Fruit fly (Drosophila melanogaster) whole organism, embryonic: Measurements from ENCODE around the gene Gr63a.
A peak's percentile ranks its signal among the peaks of the same experiment; 100 is the strongest.

Source experiments
- C15 ChIP-seq: fragments of 200-800 bp; sonication (Bioruptor generic); IDR thresholded peaks from 3 replicates; pipeline ENCODE4 v1.3.6; 2022; ENCODE audit warnings: missing biosample characterization, missing genetic modification characterization
- CG11085 ChIP-seq: fragments of 200-800 bp; sonication (Bioruptor generic); IDR thresholded peaks from 2 replicates; pipeline ENCODE4 v1.3.6; 2022; ENCODE audit warnings: missing biosample characterization, missing genetic modification characterization
- CG12299 ChIP-seq: fragments of 200-800 bp; sonication (Bioruptor generic); optimal IDR thresholded peaks from 2 replicates; lab custom pipeline; 2018; ENCODE audit warnings: missing biosample characterization, mild to moderate bottlenecking, missing genetic modification characterization
- CG12769 ChIP-seq: fragments of 200-800 bp; sonication (Bioruptor generic); optimal IDR thresholded peaks from 2 replicates; lab custom pipeline; 2019; ENCODE audit warnings: missing biosample characterization, mild to moderate bottlenecking, missing genetic modification characterization, moderate library complexity
- CG15011 ChIP-seq: fragments of 200-800 bp; sonication (Bioruptor generic); optimal IDR thresholded peaks from 3 replicates; lab custom pipeline; 2018; ENCODE audit warnings: missing biosample characterization, mild to moderate bottlenecking, missing genetic modification characterization
- CG15601 ChIP-seq: fragments of 200-800 bp; sonication (Bioruptor generic); optimal IDR thresholded peaks from 3 replicates; lab custom pipeline; 2019; ENCODE audit warnings: missing biosample characterization, mild to moderate bottlenecking, missing genetic modification characterization, moderate library complexity
- CG18011 ChIP-seq: fragments of 200-800 bp; sonication (Bioruptor generic); optimal IDR thresholded peaks from 2 replicates; lab custom pipeline; 2017; ENCODE audit warnings: missing biosample characterization, missing genetic modification characterization, mild to moderate bottlenecking, moderate library complexity, missing genotype
- CG18619 ChIP-seq: fragments of 200-800 bp; sonication (Bioruptor generic); optimal IDR thresholded peaks from 3 replicates; lab custom pipeline; 2017; ENCODE audit warnings: missing biosample characterization, mild to moderate bottlenecking, missing genetic modification characterization
- CG2199 ChIP-seq: fragments of 200-800 bp; sonication (Bioruptor generic); IDR thresholded peaks from 3 replicates; pipeline ENCODE4 v1.3.6; 2022; ENCODE audit warnings: missing biosample characterization, missing genetic modification characterization
- CG2889 ChIP-seq: fragments of 200-800 bp; sonication (Bioruptor generic); IDR thresholded peaks from 3 replicates; pipeline ENCODE4 v1.3.6; 2022; ENCODE audit warnings: missing biosample characterization, missing genetic modification characterization
- CG30431 ChIP-seq: fragments of 200-800 bp; sonication (Bioruptor generic); optimal IDR thresholded peaks from 2 replicates; lab custom pipeline; 2017; ENCODE audit warnings: missing biosample characterization, missing genetic modification characterization
- CG4404 ChIP-seq: fragments of 200-800 bp; sonication (Bioruptor generic); IDR thresholded peaks from 2 replicates; pipeline ENCODE4 v1.3.6; 2022; ENCODE audit warnings: missing biosample characterization, missing genetic modification characterization
- CG5180 ChIP-seq: fragments of 200-800 bp; sonication (Bioruptor generic); optimal IDR thresholded peaks from 3 replicates; lab custom pipeline; 2017; ENCODE audit warnings: missing biosample characterization, missing genetic modification characterization, mild to moderate bottlenecking, moderate library complexity, missing genetic modification reagents
- CG5245 ChIP-seq: fragments of 200-800 bp; sonication (Bioruptor generic); optimal IDR thresholded peaks from 3 replicates; lab custom pipeline; 2016; ENCODE audit warnings: missing biosample characterization, missing genetic modification characterization
- CG8290 ChIP-seq, 3 experiments: fragments of 200-800 bp; sonication (Bioruptor generic); optimal IDR thresholded peaks; 2 replicates each; lab custom pipeline; 2016 to 2019; ENCODE audit warnings: missing biosample characterization in 3 of 3, missing genetic modification characterization in 3 of 3, mild to moderate bottlenecking in 2 of 3, moderate library complexity in 1 of 3
- CG9437 ChIP-seq: fragments of 200-800 bp; sonication (Bioruptor generic); optimal IDR thresholded peaks from 2 replicates; lab custom pipeline; 2018; ENCODE audit warnings: missing biosample characterization, mild to moderate bottlenecking, missing genetic modification characterization
- ERR ChIP-seq: fragments of 200-800 bp; sonication (Bioruptor generic); optimal IDR thresholded peaks from 2 replicates; lab custom pipeline; 2016; ENCODE audit warnings: missing biosample characterization, missing genetic modification characterization
- Elba2 ChIP-seq: fragments of 200-800 bp; sonication (Bioruptor generic); optimal IDR thresholded peaks from 3 replicates; lab custom pipeline; 2016; ENCODE audit warnings: missing biosample characterization, missing genetic modification characterization
- Hr78 ChIP-seq, 2 experiments: fragments of 200-800 bp in 1 of 2; fragments of >200 bp in 1 of 2; sonication (Bioruptor generic) in 1 of 2; optimal IDR thresholded peaks; 2 replicates each; lab custom pipeline; 2017 to 2019; ENCODE audit warnings: missing biosample characterization in 2 of 2, missing genetic modification characterization in 2 of 2, mild to moderate bottlenecking in 1 of 2, moderate library complexity in 1 of 2
- NfI ChIP-seq: fragments of 200-800 bp; sonication (Bioruptor generic); optimal IDR thresholded peaks from 3 replicates; lab custom pipeline; 2018; ENCODE audit warnings: missing biosample characterization, mild to moderate bottlenecking, missing genetic modification characterization, moderate library complexity
- Sin3A ChIP-seq: fragments of >200 bp; optimal IDR thresholded peaks from 2 replicates; lab custom pipeline; 2018
- Six4 ChIP-seq: fragments of 200-800 bp; sonication (Bioruptor generic); optimal IDR thresholded peaks from 2 replicates; lab custom pipeline; 2016; ENCODE audit warnings: missing biosample characterization, missing genetic modification characterization
- Sox102F ChIP-seq: fragments of 200-800 bp; sonication (Bioruptor generic); optimal IDR thresholded peaks from 2 replicates; lab custom pipeline; 2018; ENCODE audit warnings: missing biosample characterization, mild to moderate bottlenecking, missing genetic modification characterization, moderate library complexity
- Sry-δ ChIP-seq: fragments of 200-800 bp; sonication (Bioruptor generic); optimal IDR thresholded peaks from 2 replicates; lab custom pipeline; 2016; ENCODE audit warnings: missing biosample characterization, missing genetic modification characterization
- Stat92E ChIP-seq, 3 experiments: fragments of >200 bp in 2 of 3; fragments of 200-800 bp in 1 of 3; sonication (Bioruptor generic) in 1 of 3; optimal IDR thresholded peaks; 2 replicates each; lab custom pipeline; 2017 to 2019; ENCODE audit warnings: missing biosample characterization in 3 of 3, missing genetic modification characterization in 3 of 3, mild to moderate bottlenecking in 1 of 3, moderate library complexity in 1 of 3
- ab ChIP-seq: fragments of 200-800 bp; sonication (Bioruptor generic); optimal IDR thresholded peaks from 2 replicates; lab custom pipeline; 2016; ENCODE audit warnings: missing biosample characterization, missing genetic modification characterization
- bcd ChIP-seq: fragments of 200-800 bp; sonication (Bioruptor generic); optimal IDR thresholded peaks from 2 replicates; lab custom pipeline; 2017; ENCODE audit warnings: missing biosample characterization, mild to moderate bottlenecking, missing genetic modification characterization
- corto ChIP-seq: fragments of 200-800 bp; sonication (Bioruptor generic); optimal IDR thresholded peaks from 2 replicates; lab custom pipeline; 2016; ENCODE audit warnings: missing biosample characterization, mild to moderate bottlenecking, missing genetic modification characterization, moderate library complexity
- crp ChIP-seq, 2 experiments: fragments of 200-800 bp; sonication (Bioruptor generic); optimal IDR thresholded peaks; 2 replicates in 1 of 2; 3 replicates in 1 of 2; lab custom pipeline; 2017; ENCODE audit warnings: missing biosample characterization in 2 of 2, missing genetic modification characterization in 2 of 2, mild to moderate bottlenecking in 1 of 2, moderate library complexity in 1 of 2
- dati ChIP-seq: fragments of 200-800 bp; sonication (Bioruptor generic); IDR thresholded peaks from 2 replicates; pipeline ENCODE4 v1.3.6; 2022; ENCODE audit warnings: missing biosample characterization, missing genetic modification characterization
- dimm ChIP-seq: fragments of 200-800 bp; sonication (Bioruptor generic); IDR thresholded peaks from 2 replicates; pipeline ENCODE4 v1.3.6; 2022; ENCODE audit warnings: missing biosample characterization, missing genetic modification characterization
- dpn ChIP-seq, 2 experiments: fragments of 200-800 bp; sonication (Bioruptor generic); optimal IDR thresholded peaks; 3 replicates each; lab custom pipeline; 2016; ENCODE audit warnings: missing biosample characterization in 2 of 2, missing genetic modification characterization in 2 of 2
- eve ChIP-seq, 2 experiments: fragments of >200 bp; optimal IDR thresholded peaks; 2 replicates each; lab custom pipeline; 2017; ENCODE audit warnings: missing biosample characterization in 2 of 2, missing genetic modification characterization in 2 of 2
- gro ChIP-seq: fragments of 200-800 bp; sonication (Bioruptor generic); optimal IDR thresholded peaks from 2 replicates; lab custom pipeline; 2016; ENCODE audit warnings: missing biosample characterization, missing genetic modification characterization
- gsb-n ChIP-seq: fragments of 200-800 bp; sonication (Bioruptor generic); optimal IDR thresholded peaks from 3 replicates; lab custom pipeline; 2018; ENCODE audit warnings: missing biosample characterization, mild to moderate bottlenecking, missing genetic modification characterization
- hth ChIP-seq: fragments of >200 bp; optimal IDR thresholded peaks from 2 replicates; lab custom pipeline; 2017; ENCODE audit warnings: inconsistent platforms
- insv ChIP-seq, 2 experiments: fragments of 200-800 bp; sonication (Bioruptor generic); optimal IDR thresholded peaks; 3 replicates each; lab custom pipeline; 2016 to 2018; ENCODE audit warnings: missing biosample characterization in 2 of 2, missing genetic modification characterization in 2 of 2
- inv ChIP-seq: fragments of 200-800 bp; sonication (Bioruptor generic); IDR thresholded peaks from 2 replicates; pipeline ENCODE4 v1.3.6; 2022; ENCODE audit warnings: missing biosample characterization, missing genetic modification characterization; ENCODE audit not compliant: partially characterized antibody
- jigr1 ChIP-seq: fragments of 200-800 bp; sonication (Bioruptor generic); IDR thresholded peaks from 3 replicates; pipeline ENCODE4 v1.3.6; 2022; ENCODE audit warnings: missing biosample characterization, missing genetic modification characterization
- mirr ChIP-seq: fragments of 200-800 bp; sonication (Bioruptor generic); optimal IDR thresholded peaks from 3 replicates; lab custom pipeline; 2018; ENCODE audit warnings: missing biosample characterization, mild to moderate bottlenecking, missing genetic modification characterization
- nerfin-2 ChIP-seq: fragments of 200-800 bp; sonication (Bioruptor generic); IDR thresholded peaks from 2 replicates; pipeline ENCODE4 v1.3.6; 2022; ENCODE audit warnings: missing biosample characterization, missing genetic modification characterization; ENCODE audit not compliant: partially characterized antibody
- onecut ChIP-seq: fragments of 200-800 bp; sonication (Bioruptor generic); IDR thresholded peaks from 2 replicates; pipeline ENCODE4 v1.3.6; 2022; ENCODE audit warnings: missing biosample characterization, missing genetic modification characterization
- psq ChIP-seq: fragments of 200-800 bp; sonication (Bioruptor generic); optimal IDR thresholded peaks from 2 replicates; lab custom pipeline; 2017; ENCODE audit warnings: missing biosample characterization, missing genetic modification characterization
- repo ChIP-seq: fragments of 200-800 bp; sonication (Bioruptor generic); optimal IDR thresholded peaks from 2 replicates; lab custom pipeline; 2016; ENCODE audit warnings: missing biosample characterization, missing genetic modification characterization
- sens ChIP-seq: fragments of 200-800 bp; sonication (Bioruptor generic); peaks from one replicate; lab custom pipeline; 2016; ENCODE audit warnings: missing biosample characterization, missing genetic modification characterization
- shn ChIP-seq: fragments of 200-800 bp; sonication (Bioruptor generic); optimal IDR thresholded peaks from 3 replicates; lab custom pipeline; 2016; ENCODE audit warnings: missing biosample characterization, missing genetic modification characterization
- sisA ChIP-seq: fragments of 200-800 bp; sonication (Bioruptor generic); IDR thresholded peaks from 2 replicates; pipeline ENCODE4 v1.3.6; 2022; ENCODE audit warnings: missing biosample characterization, missing genetic modification characterization
- slou ChIP-seq: fragments of 200-800 bp; sonication (Bioruptor generic); optimal IDR thresholded peaks from 3 replicates; lab custom pipeline; 2016; ENCODE audit warnings: missing biosample characterization, missing genetic modification characterization
- sqz ChIP-seq: fragments of 200-800 bp; sonication (Bioruptor generic); optimal IDR thresholded peaks from 3 replicates; lab custom pipeline; 2018; ENCODE audit warnings: missing biosample characterization, mild to moderate bottlenecking, missing genetic modification characterization
- wek ChIP-seq: fragments of 200-800 bp; sonication (Bioruptor generic); optimal IDR thresholded peaks from 3 replicates; lab custom pipeline; 2018; ENCODE audit warnings: missing biosample characterization, mild to moderate bottlenecking, missing genetic modification characterization, moderate library complexity

The Gr63a gene

DNA sequence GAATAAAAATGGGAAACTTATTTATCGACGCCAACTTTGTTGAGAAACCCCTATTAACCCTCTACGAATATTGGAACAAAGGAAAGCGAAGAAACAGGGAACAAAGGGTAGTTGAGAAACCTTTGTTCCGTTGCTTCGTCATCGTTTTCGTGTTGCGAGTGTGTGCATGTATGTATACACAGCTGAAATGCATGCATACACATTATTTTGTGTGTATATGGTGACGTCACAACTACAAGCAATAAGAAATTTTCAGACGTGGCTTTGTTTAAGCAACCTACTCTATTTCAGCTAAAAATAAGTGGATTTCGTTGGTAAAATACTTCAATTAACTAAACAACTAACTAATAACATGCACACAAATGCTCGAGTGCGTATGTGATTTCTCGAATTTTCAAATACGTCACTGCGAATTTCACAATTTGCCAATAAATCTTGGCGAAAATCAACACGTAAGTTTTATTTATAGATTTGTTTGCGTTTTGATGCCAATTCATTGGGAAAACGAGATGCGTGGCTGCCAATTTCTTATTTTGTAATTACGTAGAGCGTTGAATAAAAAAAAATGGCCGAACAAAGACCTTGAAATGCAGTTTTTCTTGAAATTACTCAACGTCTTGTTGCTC is 5.6 kb upstream of the Gr63a start (continued):
- TF ChIP-seq CG8290 (GFP tag; optimal IDR thresholded peaks at IDR 0.05; lab: Kevin White, UChicago) (no peak), CG8290 (tag; optimal IDR thresholded peaks at IDR 0.05; lab: Kevin White, UChicago) (peak in 1 of 2 experiments; percentile 4), CG12299 (tag; lab: Kevin White, UChicago) (no peak), psq (peak; percentile 76), eve (GFP tag; optimal IDR thresholded peaks at IDR 0.05; lab: Kevin White, UChicago) (peak in 1 of 2 experiments; percentile 76), CG2199 (GFP tag; lab: Robert Waterston, UW) (no peak), bcd (GFP tag; lab: Kevin White, UChicago) (no peak), mirr (GFP tag; lab: Kevin White, UChicago) (peak; percentile 39), CG11085 (GFP tag; lab: Robert Waterston, UW) (no peak), inv (GFP tag; lab: Robert Waterston, UW) (no peak), Stat92E (GFP tag; optimal IDR thresholded peaks at IDR 0.05; lab: Kevin White, UChicago) (no peak), jigr1 (no peak), sens (GFP tag; lab: Kevin White, UChicago) (peak; percentile 62), gsb-n (tag; lab: Kevin White, UChicago) (no peak), gro (no peak), CG5180 (GFP tag; lab: Kevin White, UChicago) (no peak), CG5245 (no peak), Elba2 (peak; percentile 46), dati (GFP tag; lab: Robert Waterston, UW) (no peak), hth (lab: Kevin White, UChicago) (no peak), CG9437 (no peak), CG12769 (tag; lab: Kevin White, UChicago) (peak; percentile 35), wek (peak; percentile 27), corto (GFP tag; lab: Kevin White, UChicago) (no peak)
- TF ChIP-seq, all 482 proteins: peak for 17

DNA sequence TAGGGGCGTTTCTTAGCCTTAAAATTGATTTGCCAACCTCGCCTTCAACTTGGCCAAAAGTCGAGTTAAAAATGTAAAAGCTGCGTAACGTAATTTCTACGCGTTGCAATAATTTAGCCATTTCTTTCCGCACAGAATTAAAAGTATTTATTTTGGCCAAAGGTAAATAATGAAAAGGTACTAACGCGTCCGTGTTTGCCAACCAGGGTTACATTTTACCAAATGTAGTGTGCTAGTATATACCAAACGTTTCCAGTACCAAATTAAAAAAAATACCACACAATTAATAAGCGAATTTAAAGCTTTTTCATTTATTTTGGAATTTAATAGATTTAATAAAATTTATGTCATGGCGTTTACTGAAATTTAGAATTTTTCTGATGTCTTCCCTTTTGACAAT is 2.6 kb upstream of the Gr63a start, which contains the start of gene Ccz1:
Gene Ccz1, minus strand, starts transcription at position 179 of the 400 bp plus-strand sequence.
- TF ChIP-seq Sry-δ (GFP tag; lab: Kevin White, UChicago) = peak; percentile 52
- TF ChIP-seq sqz (GFP tag; lab: Kevin White, UChicago) = peak; percentile 56
- peak; percentile 65 for TF ChIP-seq NfI (GFP tag; lab: Kevin White, UChicago)
- no peak for TF ChIP-seq nerfin-2 (GFP tag; lab: Robert Waterston, UW)
- peak; percentile 62 for TF ChIP-seq ERR (GFP tag; lab: Kevin White, UChicago)
- TF ChIP-seq dimm (GFP tag; lab: Robert Waterston, UW) = no peak
- peak; percentile 57 for TF ChIP-seq onecut (GFP tag; lab: Robert Waterston, UW)
- TF ChIP-seq insv (GFP tag; optimal IDR thresholded peaks at IDR 0.05; lab: Kevin White, UChicago) = peak in 1 of 2 experiments; percentile 57
- peak; percentile 63 for TF ChIP-seq repo (GFP tag; lab: Kevin White, UChicago)
- TF ChIP-seq sisA (GFP tag; lab: Robert Waterston, UW) = no peak
- TF ChIP-seq ab (GFP tag; lab: Kevin White, UChicago) = no peak
- TF ChIP-seq dpn (GFP tag; optimal IDR thresholded peaks at IDR 0.05; lab: Kevin White, UChicago) = peak; percentile 33 to 77
- TF ChIP-seq CG15011 (GFP tag; lab: Kevin White, UChicago) = peak; percentile 56
- TF ChIP-seq Six4 (GFP tag; lab: Kevin White, UChicago) = peak; percentile 36
- no peak for TF ChIP-seq Hr78 (GFP tag; optimal IDR thresholded peaks at IDR 0.05; lab: Kevin White, UChicago)
- TF ChIP-seq CG11085 (GFP tag; lab: Robert Waterston, UW) = no peak
- TF ChIP-seq corto (GFP tag; lab: Kevin White, UChicago) = no peak
- no peak for TF ChIP-seq CG2889 (GFP tag; lab: Robert Waterston, UW)
- TF ChIP-seq CG15601 (tag; lab: Kevin White, UChicago) = peak; percentile 76
- TF ChIP-seq slou = peak; percentile 62
- peak; percentile 66 for TF ChIP-seq shn (GFP tag; lab: Kevin White, UChicago)
- no peak for TF ChIP-seq CG4404 (GFP tag; lab: Robert Waterston, UW)
- peak in 1 of 2 experiments; percentile 32 for TF ChIP-seq crp (GFP tag; optimal IDR thresholded peaks at IDR 0.05; lab: Kevin White, UChicago)
- TF ChIP-seq Sox102F (GFP tag; lab: Kevin White, UChicago) = peak; percentile 65
- no peak for TF ChIP-seq Sin3A (lab: Kevin White, UChicago)
- TF ChIP-seq CG18619 (GFP tag; lab: Kevin White, UChicago) = peak; percentile 71
- peak; percentile 35 for TF ChIP-seq CG30431
- no peak for TF ChIP-seq hth (lab: Kevin White, UChicago)
- TF ChIP-seq C15 = no peak
- no peak for TF ChIP-seq CG18011
